Fruit fly (Drosophila melanogaster) whole organism, embryonic: Measurements from ENCODE around the gene Ttc19.

Experiments used
- B-H2 ChIP-seq: fragments of 200-800 bp; sonication (Bioruptor generic); optimal IDR thresholded peaks from 2 replicates; lab custom pipeline; 2018; ENCODE audit warnings: missing biosample characterization, mild to moderate bottlenecking, missing genetic modification characterization
- Bdp1 ChIP-seq: fragments of 200-800 bp; sonication (Bioruptor generic); optimal IDR thresholded peaks from 3 replicates; lab custom pipeline; 2016; ENCODE audit warnings: missing biosample characterization, missing genetic modification characterization
- CG10147 ChIP-seq: fragments of 200-800 bp; sonication (Bioruptor generic); optimal IDR thresholded peaks from 2 replicates; lab custom pipeline; 2019; ENCODE audit warnings: missing biosample characterization, mild to moderate bottlenecking, missing genetic modification characterization, moderate library complexity
- CG12659 ChIP-seq: fragments of 200-800 bp; sonication (Bioruptor generic); optimal IDR thresholded peaks from 3 replicates; lab custom pipeline; 2017; ENCODE audit warnings: mild to moderate bottlenecking, missing biosample characterization, missing genetic modification reagents, missing genetic modification characterization
- CG12744 ChIP-seq: fragments of 200-800 bp; sonication (Bioruptor generic); optimal IDR thresholded peaks from 2 replicates; lab custom pipeline; 2016; ENCODE audit warnings: missing biosample characterization, missing genetic modification characterization
- CG13123 ChIP-seq: fragments of 200-800 bp; sonication (Bioruptor generic); optimal IDR thresholded peaks from 2 replicates; lab custom pipeline; 2016; ENCODE audit warnings: missing biosample characterization, missing genetic modification characterization
- CG14860 ChIP-seq: fragments of 200-800 bp; sonication (Bioruptor generic); IDR thresholded peaks from 3 replicates; pipeline ENCODE4 v1.3.6; 2022; ENCODE audit warnings: missing biosample characterization, missing genetic modification characterization; ENCODE audit not compliant: partially characterized antibody
- CG15514 ChIP-seq: fragments of 200-800 bp; sonication (Bioruptor generic); optimal IDR thresholded peaks from 3 replicates; lab custom pipeline; 2017; ENCODE audit warnings: missing biosample characterization, missing genetic modification characterization, mild to moderate bottlenecking, moderate library complexity, missing genetic modification reagents
- CG17802 ChIP-seq: fragments of 200-800 bp; sonication (Bioruptor generic); optimal IDR thresholded peaks from 2 replicates; lab custom pipeline; 2018; ENCODE audit warnings: missing biosample characterization, mild to moderate bottlenecking, missing genetic modification characterization, moderate library complexity
- CG18619 ChIP-seq: fragments of 200-800 bp; sonication (Bioruptor generic); optimal IDR thresholded peaks from 3 replicates; lab custom pipeline; 2017; ENCODE audit warnings: missing biosample characterization, mild to moderate bottlenecking, missing genetic modification characterization
- CG2202 ChIP-seq: fragments of 200-800 bp; sonication (Bioruptor generic); optimal IDR thresholded peaks from 2 replicates; lab custom pipeline; 2018; ENCODE audit warnings: missing biosample characterization, mild to moderate bottlenecking, missing genetic modification characterization
- CG3281 ChIP-seq: fragments of 200-800 bp; sonication (Bioruptor generic); optimal IDR thresholded peaks from 3 replicates; lab custom pipeline; 2017; ENCODE audit warnings: missing biosample characterization, mild to moderate bottlenecking, missing genetic modification characterization
- CG3995 ChIP-seq: fragments of 200-800 bp; sonication (Bioruptor generic); optimal IDR thresholded peaks from 3 replicates; lab custom pipeline; 2016; ENCODE audit warnings: missing biosample characterization, missing genetic modification characterization
- CG4282 ChIP-seq: fragments of 200-800 bp; sonication (Bioruptor generic); optimal IDR thresholded peaks from 2 replicates; lab custom pipeline; 2016; ENCODE audit warnings: missing biosample characterization, missing genetic modification characterization
- CG4707 ChIP-seq: fragments of 200-800 bp; sonication (Bioruptor generic); optimal IDR thresholded peaks from 2 replicates; lab custom pipeline; 2018; ENCODE audit warnings: missing biosample characterization, mild to moderate bottlenecking, missing genetic modification characterization, moderate library complexity
- CG9437 ChIP-seq: fragments of 200-800 bp; sonication (Bioruptor generic); optimal IDR thresholded peaks from 2 replicates; lab custom pipeline; 2018; ENCODE audit warnings: missing biosample characterization, mild to moderate bottlenecking, missing genetic modification characterization
- Drgx ChIP-seq: fragments of 200-800 bp; sonication (Bioruptor generic); IDR thresholded peaks from 2 replicates; pipeline ENCODE4 v1.3.6; 2022; ENCODE audit warnings: missing biosample characterization, missing genetic modification characterization
- Elba2 ChIP-seq: fragments of 200-800 bp; sonication (Bioruptor generic); optimal IDR thresholded peaks from 3 replicates; lab custom pipeline; 2016; ENCODE audit warnings: missing biosample characterization, missing genetic modification characterization
- Ets65A ChIP-seq: fragments of 200-800 bp; sonication (Bioruptor generic); peaks from one replicate; lab custom pipeline; 2016; ENCODE audit warnings: missing biosample characterization, missing genetic modification characterization
- HLH3B ChIP-seq: fragments of 200-800 bp; sonication (Bioruptor generic); IDR thresholded peaks from 2 replicates; pipeline ENCODE4 v1.3.6; 2022; ENCODE audit warnings: missing biosample characterization, missing genetic modification characterization
- Hand ChIP-seq: fragments of 200-800 bp; sonication (Bioruptor generic); optimal IDR thresholded peaks from 2 replicates; lab custom pipeline; 2017; ENCODE audit warnings: mild to moderate bottlenecking, missing biosample characterization, missing genetic modification reagents, missing genetic modification characterization
- Lim3 ChIP-seq: fragments of 200-800 bp; sonication (Bioruptor generic); IDR thresholded peaks from 2 replicates; pipeline ENCODE4 v1.3.6; 2022; ENCODE audit warnings: missing biosample characterization, missing genetic modification characterization
- Max ChIP-seq: fragments of 200-800 bp; sonication (Bioruptor generic); optimal IDR thresholded peaks from 2 replicates; lab custom pipeline; 2016; ENCODE audit warnings: missing biosample characterization, mild to moderate bottlenecking, missing genetic modification characterization
- Myb ChIP-seq: fragments of 200-800 bp; sonication (Bioruptor generic); optimal IDR thresholded peaks from 2 replicates; lab custom pipeline; 2016; ENCODE audit warnings: missing biosample characterization, missing genetic modification characterization
- NFAT ChIP-seq: fragments of 200-800 bp; sonication (Bioruptor generic); IDR thresholded peaks from 2 replicates; pipeline ENCODE4 v1.3.6; 2022; ENCODE audit warnings: missing biosample characterization, missing genetic modification characterization
- Vsx1 ChIP-seq: fragments of 200-800 bp; sonication (Bioruptor generic); optimal IDR thresholded peaks from 2 replicates; lab custom pipeline; 2017; ENCODE audit warnings: missing biosample characterization, mild to moderate bottlenecking, missing genetic modification characterization, missing genetic modification reagents
- amos ChIP-seq: fragments of 200-800 bp; sonication (Bioruptor generic); IDR thresholded peaks from 2 replicates; pipeline ENCODE4 v1.3.6; 2022; ENCODE audit warnings: missing biosample characterization, missing genetic modification characterization; ENCODE audit not compliant: partially characterized antibody
- bab2 ChIP-seq: fragments of 200-800 bp; sonication (Bioruptor generic); optimal IDR thresholded peaks from 2 replicates; lab custom pipeline; 2016; ENCODE audit warnings: missing biosample characterization, missing genetic modification characterization
- cg ChIP-seq: fragments of 200-800 bp; sonication (Bioruptor generic); optimal IDR thresholded peaks from 3 replicates; lab custom pipeline; 2019; ENCODE audit warnings: missing biosample characterization, mild to moderate bottlenecking, missing genetic modification characterization, moderate library complexity
- crol ChIP-seq: fragments of 200-800 bp; sonication (Bioruptor generic); IDR thresholded peaks from 2 replicates; pipeline ENCODE4 v1.3.6; 2022; ENCODE audit warnings: missing biosample characterization, missing genetic modification characterization
- gcm ChIP-seq: fragments of 200-800 bp; sonication (Bioruptor generic); optimal IDR thresholded peaks from 2 replicates; lab custom pipeline; 2019; ENCODE audit warnings: missing biosample characterization, mild to moderate bottlenecking, missing genetic modification characterization, moderate library complexity
- hbn ChIP-seq: fragments of 200-800 bp; sonication (Bioruptor generic); IDR thresholded peaks from 2 replicates; pipeline ENCODE4 v1.3.6; 2022; ENCODE audit warnings: missing biosample characterization, missing genetic modification characterization; ENCODE audit not compliant: partially characterized antibody
- inv ChIP-seq: fragments of 200-800 bp; sonication (Bioruptor generic); IDR thresholded peaks from 2 replicates; pipeline ENCODE4 v1.3.6; 2022; ENCODE audit warnings: missing biosample characterization, missing genetic modification characterization; ENCODE audit not compliant: partially characterized antibody
- kay ChIP-seq: fragments of 200-800 bp; sonication (Bioruptor generic); optimal IDR thresholded peaks from 2 replicates; lab custom pipeline; 2016; ENCODE audit warnings: missing biosample characterization, missing genetic modification characterization
- kni ChIP-seq: fragments of 200-800 bp; sonication (Bioruptor generic); optimal IDR thresholded peaks from 3 replicates; lab custom pipeline; 2017; ENCODE audit warnings: mild to moderate bottlenecking, missing biosample characterization, missing genetic modification reagents, missing genetic modification characterization
- mirr ChIP-seq: fragments of 200-800 bp; sonication (Bioruptor generic); optimal IDR thresholded peaks from 3 replicates; lab custom pipeline; 2018; ENCODE audit warnings: missing biosample characterization, mild to moderate bottlenecking, missing genetic modification characterization
- org-1 ChIP-seq: fragments of 200-800 bp; sonication (Bioruptor generic); optimal IDR thresholded peaks from 2 replicates; lab custom pipeline; 2017; ENCODE audit warnings: missing biosample characterization, missing genetic modification characterization
- otp ChIP-seq: fragments of 200-800 bp; sonication (Bioruptor generic); IDR thresholded peaks from 3 replicates; pipeline ENCODE4, ENCODE4 v1.3.6; 2022; ENCODE audit warnings: missing biosample characterization, missing genetic modification characterization
- psq ChIP-seq: fragments of 200-800 bp; sonication (Bioruptor generic); optimal IDR thresholded peaks from 2 replicates; lab custom pipeline; 2017; ENCODE audit warnings: missing biosample characterization, missing genetic modification characterization
- pum ChIP-seq: fragments of 200-800 bp; sonication (Bioruptor generic); optimal IDR thresholded peaks from 2 replicates; lab custom pipeline; 2016; ENCODE audit warnings: missing biosample characterization, missing genetic modification characterization
- run ChIP-seq: fragments of 200-800 bp; sonication (Bioruptor generic); optimal IDR thresholded peaks from 3 replicates; lab custom pipeline; 2018; ENCODE audit warnings: missing biosample characterization, mild to moderate bottlenecking, missing genetic modification characterization
- seq ChIP-seq: fragments of 200-800 bp; sonication (Bioruptor generic); IDR thresholded peaks from 2 replicates; pipeline ENCODE4 v1.3.6; 2022; ENCODE audit warnings: missing biosample characterization, missing genetic modification characterization
- sim ChIP-seq: fragments of 200-800 bp; sonication (Bioruptor generic); IDR thresholded peaks from 2 replicates; pipeline ENCODE4 v1.3.6; 2022; ENCODE audit warnings: missing biosample characterization, missing genetic modification characterization
- sna ChIP-seq: fragments of 200-800 bp; sonication (Bioruptor generic); IDR thresholded peaks from 2 replicates; pipeline ENCODE4 v1.3.6; 2022; ENCODE audit warnings: missing biosample characterization, missing genetic modification characterization; ENCODE audit not compliant: partially characterized antibody
- stwl ChIP-seq: fragments of 200-800 bp; sonication (Bioruptor generic); optimal IDR thresholded peaks from 3 replicates; lab custom pipeline; 2018; ENCODE audit warnings: missing biosample characterization, mild to moderate bottlenecking, missing genetic modification characterization, moderate library complexity
- tin ChIP-seq: fragments of 200-800 bp; sonication (Bioruptor generic); optimal IDR thresholded peaks from 3 replicates; lab custom pipeline; 2016; ENCODE audit warnings: missing biosample characterization, missing genetic modification characterization
- tll ChIP-seq, 2 experiments: fragments of 200-800 bp in 1 of 2; fragments of >200 bp in 1 of 2; sonication (Bioruptor generic) in 1 of 2; optimal IDR thresholded peaks; 2 replicates each; lab custom pipeline; 2017 to 2019; ENCODE audit warnings: missing biosample characterization in 2 of 2, missing genetic modification characterization in 2 of 2, mild to moderate bottlenecking in 1 of 2, moderate library complexity in 1 of 2
- twi ChIP-seq: fragments of 200-800 bp; optimal IDR thresholded peaks from 2 replicates; lab custom pipeline; 2019; ENCODE audit warnings: missing biosample characterization, mild to moderate bottlenecking, missing genetic modification characterization, moderate library complexity
- yki ChIP-seq: fragments of >200 bp; optimal IDR thresholded peaks from 3 replicates; lab custom pipeline; 2018
- zen2 ChIP-seq: fragments of 200-800 bp; sonication (Bioruptor generic); IDR thresholded peaks from 3 replicates; pipeline ENCODE4 v1.3.6; 2022; ENCODE audit warnings: missing biosample characterization, missing genetic modification characterization; ENCODE audit not compliant: partially characterized antibody

Gene Ttc19

DNA sequence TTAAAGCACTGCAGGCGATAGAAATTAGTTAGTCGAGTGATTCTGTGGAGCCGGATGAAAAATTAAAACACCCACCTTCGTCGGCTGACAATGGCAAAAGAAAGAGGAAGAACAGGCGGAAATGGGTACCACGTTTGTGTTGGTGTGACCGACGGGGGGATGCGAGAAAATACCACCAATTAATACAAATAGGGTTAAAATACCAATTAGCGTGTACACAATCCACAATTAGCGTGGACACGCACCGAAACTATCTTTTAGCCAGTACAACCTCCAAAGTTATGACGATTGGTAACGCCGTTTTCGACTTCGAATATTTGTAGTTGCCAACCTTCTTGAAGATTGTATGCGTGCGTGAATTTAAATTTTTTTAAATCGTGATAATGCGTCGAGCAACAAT is 35.8 kb downstream of the Ttc19 start, which contains the start of gene RpL30 (continued):
- TF ChIP-seq Max (GFP tag; lab: Kevin White, UChicago) (peak; percentile 95), crol (GFP tag; lab: Robert Waterston, UW) (no peak), Vsx1 (GFP tag; lab: Kevin White, UChicago) (peak; percentile 90), tin (GFP tag; lab: Kevin White, UChicago) (peak; percentile 80), Hand (GFP tag; lab: Kevin White, UChicago) (peak; percentile 91), amos (GFP tag; lab: Robert Waterston, UW) (peak; percentile 69), CG3995 (GFP tag; lab: Kevin White, UChicago) (peak; percentile 74), Elba2 (GFP tag; lab: Kevin White, UChicago) (peak; percentile 70), Lim3 (GFP tag; lab: Robert Waterston, UW) (no peak), mirr (GFP tag; lab: Kevin White, UChicago) (peak; percentile 97), Drgx (GFP tag; lab: Robert Waterston, UW) (peak; percentile 60), Myb (GFP tag; lab: Kevin White, UChicago) (peak; percentile 89), tll (GFP tag; optimal IDR thresholded peaks at IDR 0.05; lab: Kevin White, UChicago) (peak in 1 of 2 experiments; percentile 23), Bdp1 (peak; percentile 75), CG4282 (peak; percentile 87), gcm (GFP tag; lab: Kevin White, UChicago) (peak; percentile 87), kay (GFP tag; lab: Kevin White, UChicago) (peak; percentile 59), CG12744 (GFP tag; lab: Kevin White, UChicago) (peak; percentile 88), CG10147 (peak; percentile 85), sna (peak; percentile 19; the same call in 1 of the 2 replicates), B-H2 (GFP tag; lab: Kevin White, UChicago) (peak; percentile 94), bab2 (peak; percentile 69), CG15514 (GFP tag; lab: Kevin White, UChicago) (peak; percentile 96), CG12659 (GFP tag; lab: Kevin White, UChicago) (peak; percentile 96), hbn (GFP tag; lab: Robert Waterston, UW) (peak; percentile 58), kni (peak; percentile 89), inv (GFP tag; lab: Robert Waterston, UW) (peak; percentile 33; the same call in 1 of the 2 replicates), otp (peak; percentile 94), org-1 (peak; percentile 94), seq (GFP tag; lab: Robert Waterston, UW) (peak; percentile 90), pum (GFP tag; lab: Kevin White, UChicago) (peak; percentile 80), stwl (tag; lab: Kevin White, UChicago) (peak; percentile 78), Ets65A (GFP tag; lab: Kevin White, UChicago) (peak; percentile 99), run (tag; lab: Kevin White, UChicago) (peak; percentile 84), sim (GFP tag; lab: Robert Waterston, UW) (peak; percentile 75), CG9437 (GFP tag; lab: Kevin White, UChicago) (peak; percentile 67), zen2 (GFP tag; lab: Robert Waterston, UW) (no peak), CG4707 (GFP tag; lab: Kevin White, UChicago) (peak; percentile 94), yki (lab: Kevin White, UChicago) (no peak), CG3281 (GFP tag; lab: Kevin White, UChicago) (peak; percentile 93), CG17802 (tag; lab: Kevin White, UChicago) (peak; percentile 62), CG14860 (GFP tag; lab: Robert Waterston, UW) (no peak), CG18619 (peak; percentile 92), CG2202 (peak; percentile 91), CG13123 (GFP tag; lab: Kevin White, UChicago) (peak; percentile 82), psq (peak; percentile 79), NFAT (peak; percentile 86), cg (no peak), HLH3B (peak; percentile 80), twi (tag; lab: Kevin White, UChicago) (peak; percentile 77)
